Worm (Caenorhabditis elegans): ENCODE results near the gene rab-14.

The rab-14 gene

DNA sequence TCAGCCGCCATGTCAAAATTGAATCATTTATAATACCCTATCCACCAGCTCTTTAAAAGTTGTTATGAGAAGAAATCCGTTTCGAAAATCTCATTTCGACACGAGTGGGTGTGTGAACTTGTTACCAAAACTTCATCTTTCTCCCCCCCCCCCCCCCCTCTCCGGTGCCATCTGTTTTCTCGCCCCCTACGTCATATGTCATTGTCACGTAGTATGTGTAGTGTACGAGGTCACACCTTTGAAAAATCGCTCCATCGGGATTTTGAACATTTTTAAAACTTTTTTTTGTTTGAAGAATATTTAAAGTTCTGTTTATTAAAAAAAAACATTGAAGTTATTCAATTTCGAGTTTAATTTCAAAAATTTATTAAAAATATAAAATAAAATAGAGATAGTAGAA, 21.4 kb upstream of the rab-14 start:
- no peak for TF ChIP-seq unc-62 (GFP tag; optimal IDR thresholded peaks at IDR 0.05)
- peak; percentile 36 for TF ChIP-seq lin-39 (tag; optimal IDR thresholded peaks at IDR 0.05)

DNA sequence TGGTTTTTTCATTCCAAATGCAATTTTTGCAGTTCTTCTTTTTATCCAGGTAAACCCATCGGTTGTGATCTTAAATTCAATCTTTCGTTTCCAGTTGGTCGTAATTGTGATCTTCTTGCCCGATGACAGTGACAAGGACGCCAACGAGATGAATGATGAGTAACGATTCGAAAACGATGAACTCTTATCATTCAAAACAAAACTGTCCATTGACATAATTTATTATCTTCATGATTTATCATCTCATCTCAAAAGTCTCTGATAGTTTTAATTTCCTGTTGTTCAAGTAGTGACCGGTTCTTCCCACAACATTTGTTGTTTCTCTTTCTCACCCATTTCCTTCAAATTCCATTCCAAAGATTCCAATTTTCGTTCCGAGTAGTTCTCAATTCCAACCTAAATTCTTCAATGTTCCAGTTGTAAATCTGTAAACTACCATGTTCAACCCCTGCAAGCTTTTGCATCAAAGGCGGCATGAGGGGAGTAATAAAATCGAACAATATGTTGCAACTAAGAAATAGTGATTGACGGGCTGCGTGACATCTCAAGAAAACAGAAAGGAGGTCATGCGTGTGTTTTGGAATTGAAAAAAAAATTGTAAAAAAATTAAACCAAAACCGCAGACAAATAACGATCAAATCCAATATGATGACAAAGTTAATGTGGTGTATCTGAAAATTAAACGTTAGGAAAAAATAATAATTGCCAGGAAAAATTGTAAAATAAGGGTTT, 19.9 kb upstream of the rab-14 start:
- TF ChIP-seq nhr-25 (tag; optimal IDR thresholded peaks at IDR 0.05) (peak; percentile 36), nhr-23 (tag; optimal IDR thresholded peaks at IDR 0.05) (peak; percentile 38), lsy-12 (tag; optimal IDR thresholded peaks at IDR 0.05) (no peak), unc-62 (GFP tag; optimal IDR thresholded peaks at IDR 0.05) (peak; percentile 48), elt-2 (tag; optimal IDR thresholded peaks at IDR 0.05) (no peak), nhr-43 (tag; optimal IDR thresholded peaks at IDR 0.05; ENCODE audit: poor library complexity, severe bottlenecking) (peak; percentile 12)

DNA sequence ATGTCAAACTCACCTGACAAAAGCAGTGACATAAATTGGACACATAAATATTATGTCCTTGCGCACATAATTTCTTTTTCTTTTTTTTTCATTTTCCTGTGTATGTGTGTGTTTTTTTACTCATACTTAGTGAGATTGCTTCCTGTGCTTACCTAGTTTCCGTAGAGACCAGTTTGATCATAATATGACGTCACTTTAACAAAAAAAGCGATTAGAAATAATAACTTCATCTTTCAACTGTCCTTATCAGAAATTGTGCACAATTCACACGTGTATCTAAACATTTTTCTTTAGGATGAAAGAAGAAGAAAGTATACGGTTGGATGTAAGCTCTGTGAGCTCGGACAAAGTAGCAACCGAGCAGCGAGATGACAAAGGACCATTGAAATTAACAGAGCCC, 15.6 kb upstream of the rab-14 start:
- peak; percentile 65 for TF ChIP-seq elt-2 (tag; optimal IDR thresholded peaks at IDR 0.05)
- no peak for TF ChIP-seq daf-12 (tag; optimal IDR thresholded peaks at IDR 0.05)
- no peak for TF ChIP-seq nhr-43 (tag; optimal IDR thresholded peaks at IDR 0.05; ENCODE audit: poor library complexity, severe bottlenecking)
- TF ChIP-seq ceh-9 (tag; optimal IDR thresholded peaks at IDR 0.05) = no peak
- TF ChIP-seq pqm-1 (tag; optimal IDR thresholded peaks at IDR 0.05) = peak; percentile 46
- no peak for TF ChIP-seq nhr-11 (tag; optimal IDR thresholded peaks at IDR 0.05)
- TF ChIP-seq nhr-28 (tag; optimal IDR thresholded peaks at IDR 0.05) = no peak
- no peak for TF ChIP-seq ceh-16 (tag; optimal IDR thresholded peaks at IDR 0.05)

DNA sequence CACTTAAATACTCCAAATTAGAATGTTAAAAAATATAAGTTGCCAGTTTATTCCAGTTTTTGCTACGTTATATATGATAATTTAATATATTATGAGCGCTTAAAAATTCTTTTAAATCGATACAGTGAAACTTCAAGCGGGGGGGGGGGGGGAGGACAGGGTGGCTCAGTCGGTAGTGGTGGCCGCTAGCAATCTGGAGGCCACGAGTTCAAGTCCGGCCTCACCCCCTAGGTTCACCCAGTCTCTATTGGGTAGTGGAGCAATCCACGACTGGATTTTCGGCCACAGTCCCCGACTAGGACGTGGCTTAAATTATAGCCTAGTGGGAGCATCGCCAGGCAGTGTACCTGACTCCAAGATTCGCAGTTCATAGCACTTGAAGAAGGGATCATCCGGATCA, 14.6 kb upstream of the rab-14 start:
- no peak for TF ChIP-seq fkh-10 (GFP tag; optimal IDR thresholded peaks at IDR 0.05)
- no peak for TF ChIP-seq unc-62 (GFP tag; optimal IDR thresholded peaks at IDR 0.05)
- TF ChIP-seq egl-27 (tag; optimal IDR thresholded peaks at IDR 0.05) = no peak
- TF ChIP-seq ztf-4 (tag; optimal IDR thresholded peaks at IDR 0.05) = no peak
- TF ChIP-seq ZK546.5 (tag; optimal IDR thresholded peaks at IDR 0.05) = no peak
- no peak for TF ChIP-seq sea-2 (GFP tag; optimal IDR thresholded peaks at IDR 0.05)
- no peak for TF ChIP-seq skn-1 (tag; optimal IDR thresholded peaks at IDR 0.05)
- TF ChIP-seq mdl-1 (tag; optimal IDR thresholded peaks at IDR 0.05) = no peak
- TF ChIP-seq nhr-12 (tag; optimal IDR thresholded peaks at IDR 0.05) = no peak
- TF ChIP-seq lin-39 (tag; optimal IDR thresholded peaks at IDR 0.05) = no peak
- no peak for TF ChIP-seq nhr-11 (tag; optimal IDR thresholded peaks at IDR 0.05)
- TF ChIP-seq zag-1 (tag; optimal IDR thresholded peaks at IDR 0.05) = no peak

DNA sequence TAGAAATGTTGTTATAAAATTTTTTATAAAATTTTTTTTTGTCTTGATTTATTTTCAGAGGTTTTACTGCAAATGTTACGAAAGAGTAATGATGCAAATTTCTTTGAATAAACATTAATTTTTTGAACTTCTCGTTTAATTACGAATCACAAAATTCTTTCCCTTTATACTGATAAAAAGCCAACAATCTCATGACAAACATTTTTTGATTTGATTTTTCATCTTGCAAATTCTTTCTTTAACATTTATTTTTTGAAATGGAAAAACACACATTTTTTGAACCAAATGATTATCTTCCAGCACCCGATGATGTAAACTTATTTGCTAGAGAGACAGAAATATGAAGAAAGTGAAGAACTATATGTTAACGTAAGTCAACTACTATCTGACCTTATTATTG, 13.8 kb upstream of the rab-14 start, which contains the start of gene K09E9.1:
TSS of gene K09E9.1 (plus strand) at position 301 of the 400 bp plus-strand sequence.
- TF ChIP-seq unc-39 (tag; optimal IDR thresholded peaks at IDR 0.05) (no peak), elt-2 (tag; optimal IDR thresholded peaks at IDR 0.05) (peak; percentile 18)

DNA sequence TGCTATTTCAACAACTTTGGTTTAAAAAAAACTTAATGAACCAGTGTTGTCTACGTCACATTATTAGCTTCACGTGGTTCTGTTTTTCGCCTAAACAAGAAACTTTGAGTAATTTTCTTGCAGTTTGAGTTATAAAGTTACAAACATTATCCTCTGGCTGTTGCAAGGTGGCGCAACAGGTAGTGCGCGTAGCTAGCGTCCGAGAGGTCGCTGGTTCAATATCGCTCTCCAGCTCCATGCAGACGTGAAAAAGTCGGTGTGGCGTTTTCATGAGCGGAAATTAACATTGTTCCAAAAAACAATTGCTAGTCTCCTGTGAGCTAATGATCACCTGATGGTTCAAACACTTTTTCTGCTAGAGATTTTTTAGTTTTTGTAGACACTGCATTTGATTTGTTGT, 12.8 kb upstream of the rab-14 start:
- TF ChIP-seq jun-1 (tag; optimal IDR thresholded peaks at IDR 0.05) = no peak
- TF ChIP-seq tbx-2 (tag; optimal IDR thresholded peaks at IDR 0.05) = no peak
- TF ChIP-seq nhr-23 (tag; optimal IDR thresholded peaks at IDR 0.05) = no peak
- TF ChIP-seq eor-1 (tag; optimal IDR thresholded peaks at IDR 0.05) = no peak
- no peak for TF ChIP-seq mml-1 (tag; optimal IDR thresholded peaks at IDR 0.05)
- no peak for TF ChIP-seq elt-3 (tag; optimal IDR thresholded peaks at IDR 0.05)
- TF ChIP-seq nhr-11 (tag; optimal IDR thresholded peaks at IDR 0.05) = no peak
- TF ChIP-seq nhr-25 (tag; optimal IDR thresholded peaks at IDR 0.05) = no peak
- TF ChIP-seq fkh-10 (GFP tag; optimal IDR thresholded peaks at IDR 0.05) = no peak
- TF ChIP-seq ztf-11 (tag; optimal IDR thresholded peaks at IDR 0.05) = no peak
- TF ChIP-seq ZK546.5 (tag; optimal IDR thresholded peaks at IDR 0.05) = no peak
- TF ChIP-seq ztf-4 (tag; optimal IDR thresholded peaks at IDR 0.05) = no peak
- no peak for TF ChIP-seq daf-12 (tag; optimal IDR thresholded peaks at IDR 0.05)
- no peak for TF ChIP-seq elt-1 (tag; optimal IDR thresholded peaks at IDR 0.05)
- no peak for TF ChIP-seq snpc-4 (tag; optimal IDR thresholded peaks at IDR 0.05)
- no peak for TF ChIP-seq pha-4 (tag; optimal IDR thresholded peaks at IDR 0.05)
- TF ChIP-seq R02D3.7 (tag; optimal IDR thresholded peaks at IDR 0.05) = no peak
- peak; percentile 19 for TF ChIP-seq nhr-43 (tag; optimal IDR thresholded peaks at IDR 0.05; ENCODE audit: poor library complexity, severe bottlenecking)
- TF ChIP-seq egl-27 (tag; optimal IDR thresholded peaks at IDR 0.05) = no peak
- TF ChIP-seq ceh-82 (tag; optimal IDR thresholded peaks at IDR 0.05) = no peak
- no peak for TF ChIP-seq fkh-2 (tag; optimal IDR thresholded peaks at IDR 0.05)
- peak; percentile 2 for TF ChIP-seq nfya-1 (tag; optimal IDR thresholded peaks at IDR 0.05; ENCODE audit: insufficient read depth)
- TF ChIP-seq elt-2 (tag; optimal IDR thresholded peaks at IDR 0.05) = peak; percentile 26
- TF ChIP-seq fos-1 (tag; optimal IDR thresholded peaks at IDR 0.05) = no peak
- TF ChIP-seq egl-5 (tag; optimal IDR thresholded peaks at IDR 0.05) = no peak
- TF ChIP-seq lsy-12 (tag; optimal IDR thresholded peaks at IDR 0.05) = peak; percentile 16
- no peak for TF ChIP-seq unc-62 (GFP tag; optimal IDR thresholded peaks at IDR 0.05)
